Fruit fly (Drosophila melanogaster) whole organism, embryonic: ENCODE measurements around the gene cd.

Experiments used
- CG10267 ChIP-seq: fragments of 200-800 bp; sonication (Bioruptor generic); optimal IDR thresholded peaks from 2 replicates; lab custom pipeline; 2018; ENCODE audit warnings: missing biosample characterization, mild to moderate bottlenecking, missing genetic modification characterization, moderate library complexity
- CG10654 ChIP-seq: fragments of 200-800 bp; sonication (Bioruptor generic); optimal IDR thresholded peaks from 2 replicates; lab custom pipeline; 2016; ENCODE audit warnings: missing biosample characterization, missing genetic modification characterization
- CG10979 ChIP-seq: fragments of 200-800 bp; sonication (Bioruptor generic); optimal IDR thresholded peaks from 2 replicates; lab custom pipeline; 2018; ENCODE audit warnings: missing biosample characterization, mild to moderate bottlenecking, missing genetic modification characterization, moderate library complexity
- CG13287 ChIP-seq: fragments of 200-800 bp; sonication (Bioruptor generic); IDR thresholded peaks from 2 replicates; pipeline ENCODE4 v1.3.6; 2022; ENCODE audit warnings: missing biosample characterization, missing genetic modification characterization; ENCODE audit not compliant: partially characterized antibody
- CG13894 ChIP-seq: fragments of 200-800 bp; sonication (Bioruptor generic); optimal IDR thresholded peaks from 3 replicates; lab custom pipeline; 2018; ENCODE audit warnings: missing biosample characterization, mild to moderate bottlenecking, missing genetic modification characterization, moderate library complexity
- CG1529 ChIP-seq: fragments of 200-800 bp; sonication (Bioruptor generic); optimal IDR thresholded peaks from 3 replicates; lab custom pipeline; 2018; ENCODE audit warnings: missing biosample characterization, missing genetic modification characterization
- CG17328 ChIP-seq: fragments of 200-800 bp; sonication (Bioruptor generic); IDR thresholded peaks from 2 replicates; pipeline ENCODE4 v1.3.6; 2022; ENCODE audit warnings: missing biosample characterization, missing genetic modification characterization
- CG17829 ChIP-seq: fragments of 200-800 bp; optimal IDR thresholded peaks from 2 replicates; lab custom pipeline; 2019; ENCODE audit warnings: missing biosample characterization, mild to moderate bottlenecking, missing genetic modification characterization, moderate library complexity
- CG18476 ChIP-seq: fragments of 200-800 bp; sonication (Bioruptor generic); optimal IDR thresholded peaks from 2 replicates; lab custom pipeline; 2016; ENCODE audit warnings: missing biosample characterization, mild to moderate bottlenecking, missing genetic modification characterization
- CG2120 ChIP-seq: fragments of 200-800 bp; sonication (Bioruptor generic); optimal IDR thresholded peaks from 3 replicates; lab custom pipeline; 2016; ENCODE audit warnings: missing biosample characterization, missing genetic modification characterization
- CG3726 ChIP-seq: fragments of 200-800 bp; sonication (Bioruptor generic); IDR thresholded peaks from 3 replicates; pipeline ENCODE4, ENCODE4 v1.3.6; 2022; ENCODE audit warnings: missing biosample characterization, missing genetic modification characterization
- CG3995 ChIP-seq: fragments of 200-800 bp; sonication (Bioruptor generic); optimal IDR thresholded peaks from 3 replicates; lab custom pipeline; 2016; ENCODE audit warnings: missing biosample characterization, missing genetic modification characterization
- CG43689 ChIP-seq: fragments of 200-800 bp; sonication (Bioruptor generic); IDR thresholded peaks from 2 replicates; pipeline ENCODE4 v1.3.6; 2022; ENCODE audit warnings: missing biosample characterization, missing genetic modification characterization
- CG4730 ChIP-seq: fragments of 200-800 bp; sonication (Bioruptor generic); IDR thresholded peaks from 2 replicates; pipeline ENCODE4 v1.3.6; 2022; ENCODE audit warnings: missing biosample characterization, missing genetic modification characterization
- CG5953 ChIP-seq: fragments of 200-800 bp; sonication (Bioruptor generic); IDR thresholded peaks from 2 replicates; pipeline ENCODE4 v1.3.6; 2022; ENCODE audit warnings: missing biosample characterization, missing genetic modification characterization
- CG9797 ChIP-seq: fragments of 200-800 bp; sonication (Bioruptor generic); optimal IDR thresholded peaks from 3 replicates; lab custom pipeline; 2018; ENCODE audit warnings: missing biosample characterization, mild to moderate bottlenecking, missing genetic modification characterization
- CTCF ChIP-seq: fragments of 200-800 bp; sonication (Bioruptor generic); optimal IDR thresholded peaks from 2 replicates; lab custom pipeline; 2017; ENCODE audit warnings: missing biosample characterization, mild to moderate bottlenecking, missing genetic modification characterization, moderate library complexity
- D19A ChIP-seq: fragments of 200-800 bp; optimal IDR thresholded peaks from 3 replicates; lab custom pipeline; 2019; ENCODE audit warnings: missing biosample characterization, mild to moderate bottlenecking, missing genetic modification characterization, moderate library complexity
- D19B ChIP-seq: fragments of 200-800 bp; sonication (Bioruptor generic); optimal IDR thresholded peaks from 2 replicates; lab custom pipeline; 2017; ENCODE audit warnings: missing biosample characterization, mild to moderate bottlenecking, missing genetic modification characterization
- Dad ChIP-seq: fragments of 200-800 bp; sonication (Bioruptor generic); optimal IDR thresholded peaks from 3 replicates; lab custom pipeline; 2016; ENCODE audit warnings: missing biosample characterization, missing genetic modification characterization
- E2f1 ChIP-seq: fragments of 200-800 bp; sonication (Bioruptor generic); IDR thresholded peaks from 2 replicates; pipeline ENCODE4 v1.3.6; 2022; ENCODE audit warnings: missing biosample characterization, missing genetic modification characterization
- Elba2 ChIP-seq: fragments of 200-800 bp; sonication (Bioruptor generic); optimal IDR thresholded peaks from 3 replicates; lab custom pipeline; 2016; ENCODE audit warnings: missing biosample characterization, missing genetic modification characterization
- Ets65A ChIP-seq: fragments of 200-800 bp; sonication (Bioruptor generic); peaks from one replicate; lab custom pipeline; 2016; ENCODE audit warnings: missing biosample characterization, missing genetic modification characterization
- Fer1 ChIP-seq: fragments of 200-800 bp; sonication (Bioruptor generic); optimal IDR thresholded peaks from 2 replicates; lab custom pipeline; 2017; ENCODE audit warnings: missing biosample characterization, mild to moderate bottlenecking, missing genetic modification characterization
- HLH4C ChIP-seq: fragments of 200-800 bp; sonication (Bioruptor generic); IDR thresholded peaks from 3 replicates; pipeline ENCODE4 v1.3.6; 2022; ENCODE audit warnings: missing biosample characterization, missing genetic modification characterization; ENCODE audit not compliant: partially characterized antibody
- HmgD ChIP-seq: fragments of 200-800 bp; sonication (Bioruptor generic); optimal IDR thresholded peaks from 3 replicates; lab custom pipeline; 2016; ENCODE audit warnings: missing biosample characterization, missing genetic modification characterization
- Hmr ChIP-seq: fragments of 200-800 bp; sonication (Bioruptor generic); optimal IDR thresholded peaks from 3 replicates; lab custom pipeline; 2017; ENCODE audit warnings: mild to moderate bottlenecking, missing biosample characterization, missing genetic modification reagents, missing genetic modification characterization
- Hr78 ChIP-seq, 2 experiments: fragments of 200-800 bp in 1 of 2; fragments of >200 bp in 1 of 2; sonication (Bioruptor generic) in 1 of 2; optimal IDR thresholded peaks; 2 replicates each; lab custom pipeline; 2017 to 2019; ENCODE audit warnings: missing biosample characterization in 2 of 2, missing genetic modification characterization in 2 of 2, mild to moderate bottlenecking in 1 of 2, moderate library complexity in 1 of 2
- Lhr ChIP-seq: fragments of 200-800 bp; sonication (Bioruptor generic); optimal IDR thresholded peaks from 3 replicates; lab custom pipeline; 2017; ENCODE audit warnings: mild to moderate bottlenecking, missing biosample characterization, missing genetic modification reagents, missing genetic modification characterization
- Sox102F ChIP-seq: fragments of 200-800 bp; sonication (Bioruptor generic); optimal IDR thresholded peaks from 2 replicates; lab custom pipeline; 2018; ENCODE audit warnings: missing biosample characterization, mild to moderate bottlenecking, missing genetic modification characterization, moderate library complexity
- Stat92E ChIP-seq, 3 experiments: fragments of >200 bp in 2 of 3; fragments of 200-800 bp in 1 of 3; sonication (Bioruptor generic) in 1 of 3; optimal IDR thresholded peaks; 2 replicates each; lab custom pipeline; 2017 to 2019; ENCODE audit warnings: missing biosample characterization in 3 of 3, missing genetic modification characterization in 3 of 3, mild to moderate bottlenecking in 1 of 3, moderate library complexity in 1 of 3
- az2 ChIP-seq: fragments of 200-800 bp; sonication (Bioruptor generic); optimal IDR thresholded peaks from 3 replicates; lab custom pipeline; 2016; ENCODE audit warnings: missing biosample characterization, missing genetic modification characterization
- btn ChIP-seq: fragments of 200-800 bp; sonication (Bioruptor generic); optimal IDR thresholded peaks from 2 replicates; lab custom pipeline; 2016; ENCODE audit warnings: missing biosample characterization, missing genetic modification characterization
- dysf ChIP-seq: fragments of 200-800 bp; sonication (Bioruptor generic); IDR thresholded peaks from 3 replicates; pipeline ENCODE4 v1.3.6; 2022; ENCODE audit warnings: missing biosample characterization, missing genetic modification characterization
- esg ChIP-seq: fragments of 200-800 bp; sonication (Bioruptor generic); conservative IDR thresholded peaks from 2 replicates; pipeline ENCODE4 v1.3.6; 2022; ENCODE audit warnings: missing biosample characterization, missing genetic modification characterization
- fd102C ChIP-seq: fragments of 200-800 bp; sonication (Bioruptor generic); optimal IDR thresholded peaks from 2 replicates; lab custom pipeline; 2018; ENCODE audit warnings: missing biosample characterization, mild to moderate bottlenecking, missing genetic modification characterization, moderate library complexity
- fru ChIP-seq: fragments of >200 bp; optimal IDR thresholded peaks from 2 replicates; lab custom pipeline; 2017
- grau ChIP-seq: fragments of 200-800 bp; optimal IDR thresholded peaks from 3 replicates; lab custom pipeline; 2019; ENCODE audit warnings: missing biosample characterization, mild to moderate bottlenecking, missing genetic modification characterization, moderate library complexity
- gro ChIP-seq: fragments of 200-800 bp; sonication (Bioruptor generic); optimal IDR thresholded peaks from 2 replicates; lab custom pipeline; 2016; ENCODE audit warnings: missing biosample characterization, missing genetic modification characterization
- hkb ChIP-seq, 2 experiments: fragments of 200-800 bp in 1 of 2; fragments of >200 bp in 1 of 2; sonication (Bioruptor generic) in 1 of 2; IDR thresholded peaks in 1 of 2; optimal IDR thresholded peaks in 1 of 2; 2 replicates each; pipeline versions ENCODE4 v1.3.6 to Lab custom; 2017 to 2022; ENCODE audit warnings: missing biosample characterization in 1 of 2, missing genetic modification characterization in 1 of 2
- kah ChIP-seq: fragments of 200-800 bp; sonication (Bioruptor generic); optimal IDR thresholded peaks from 2 replicates; lab custom pipeline; 2018; ENCODE audit warnings: missing biosample characterization, mild to moderate bottlenecking, missing genetic modification characterization
- knrl ChIP-seq: fragments of 200-800 bp; sonication (Bioruptor generic); IDR thresholded peaks from 3 replicates; pipeline ENCODE4 v1.3.6; 2022; ENCODE audit warnings: missing biosample characterization, missing genetic modification characterization; ENCODE audit not compliant: partially characterized antibody
- lov ChIP-seq, 2 experiments: fragments of 200-800 bp in 1 of 2; fragments of >200 bp in 1 of 2; sonication (Bioruptor generic) in 1 of 2; IDR thresholded peaks in 1 of 2; optimal IDR thresholded peaks in 1 of 2; 2 replicates in 1 of 2; 3 replicates in 1 of 2; pipeline versions ENCODE4 v1.3.6 to Lab custom; 2017 to 2022; ENCODE audit warnings: missing biosample characterization in 1 of 2, missing genetic modification characterization in 1 of 2
- repo ChIP-seq: fragments of 200-800 bp; sonication (Bioruptor generic); optimal IDR thresholded peaks from 2 replicates; lab custom pipeline; 2016; ENCODE audit warnings: missing biosample characterization, missing genetic modification characterization
- rib ChIP-seq: fragments of 200-800 bp; sonication (Bioruptor generic); IDR thresholded peaks from 2 replicates; pipeline ENCODE4 v1.3.6; 2022; ENCODE audit warnings: missing biosample characterization, missing genetic modification characterization
- shn ChIP-seq: fragments of 200-800 bp; sonication (Bioruptor generic); optimal IDR thresholded peaks from 3 replicates; lab custom pipeline; 2016; ENCODE audit warnings: missing biosample characterization, missing genetic modification characterization
- sisA ChIP-seq: fragments of 200-800 bp; sonication (Bioruptor generic); IDR thresholded peaks from 2 replicates; pipeline ENCODE4 v1.3.6; 2022; ENCODE audit warnings: missing biosample characterization, missing genetic modification characterization
- slbo ChIP-seq: fragments of 200-800 bp; sonication (Bioruptor generic); IDR thresholded peaks from 2 replicates; pipeline ENCODE4 v1.3.6; 2022; ENCODE audit warnings: missing biosample characterization, missing genetic modification characterization
- sr ChIP-seq: fragments of 200-800 bp; sonication (Bioruptor generic); IDR thresholded peaks from 3 replicates; pipeline ENCODE4 v1.3.6; 2022; ENCODE audit warnings: missing biosample characterization, missing genetic modification characterization
- tap ChIP-seq: fragments of 200-800 bp; optimal IDR thresholded peaks from 3 replicates; lab custom pipeline; 2019; ENCODE audit warnings: missing biosample characterization, mild to moderate bottlenecking, missing genetic modification characterization, moderate library complexity
- tgo ChIP-seq: fragments of 200-800 bp; sonication (Bioruptor generic); IDR thresholded peaks from 3 replicates; pipeline ENCODE4 v1.3.6; 2022; ENCODE audit warnings: missing biosample characterization, missing genetic modification characterization
- wor ChIP-seq: fragments of 200-800 bp; sonication (Bioruptor generic); IDR thresholded peaks from 2 replicates; pipeline ENCODE4 v1.3.6; 2022; ENCODE audit warnings: missing biosample characterization, missing genetic modification characterization

Gene cd

dm6 chr3R:22686336-22686874, 8.4 kb upstream of the cd start, which contains the start of the genes Gclm and CG17625 (continued):
- TF ChIP-seq CG43689 (no peak), CG13287 (peak; percentile 83), Stat92E (GFP tag; optimal IDR thresholded peaks at IDR 0.05; lab: Kevin White, UChicago) (peak in 1 of 3 experiments; percentile 72), Ets65A (GFP tag; lab: Kevin White, UChicago) (peak; percentile 69), CG13894 (tag; lab: Kevin White, UChicago) (peak; percentile 65), CG10654 (GFP tag; lab: Kevin White, UChicago) (peak; percentile 22), rib (GFP tag; lab: Robert Waterston, UW) (peak; percentile 45; the same call in 1 of the 2 replicates), CG2120 (GFP tag; lab: Kevin White, UChicago) (peak; percentile 78), Elba2 (GFP tag; lab: Kevin White, UChicago) (no peak), E2f1 (GFP tag; lab: Robert Waterston, UW) (peak; percentile 57), dysf (peak; percentile 56; the same call in 2 of the 3 replicates), CTCF (GFP tag; lab: Kevin White, UChicago) (peak; percentile 32), CG18476 (GFP tag; lab: Kevin White, UChicago) (peak; percentile 18), slbo (GFP tag; lab: Robert Waterston, UW) (peak; percentile 77), CG3726 (GFP tag; lab: Robert Waterston, UW) (no peak), grau (tag; lab: Kevin White, UChicago) (peak; percentile 93), CG10979 (peak; percentile 36), az2 (GFP tag; lab: Kevin White, UChicago) (no peak), Dad (GFP tag; lab: Kevin White, UChicago) (peak; percentile 29), CG10267 (peak; percentile 90), HLH4C (peak; percentile 73), D19B (GFP tag; lab: Kevin White, UChicago) (no peak), Hr78 (GFP tag; optimal IDR thresholded peaks at IDR 0.05; lab: Kevin White, UChicago) (no peak), sr (no peak), HmgD (GFP tag; lab: Kevin White, UChicago) (peak; percentile 25), btn (GFP tag; lab: Kevin White, UChicago) (no peak), knrl (peak; percentile 79), CG17829 (tag; lab: Kevin White, UChicago) (peak; percentile 74), kah (GFP tag; lab: Kevin White, UChicago) (peak; percentile 57), Lhr (peak; percentile 29)
- TF ChIP-seq, all 482 proteins: peak for 286

- TF ChIP-seq fd102C (peak; percentile 1), CG1529 (peak; percentile 48), Fer1 (GFP tag; lab: Kevin White, UChicago) (no peak), tgo (GFP tag; lab: Robert Waterston, UW) (peak; percentile 68), Sox102F (GFP tag; lab: Kevin White, UChicago) (peak; percentile 80), repo (GFP tag; lab: Kevin White, UChicago) (no peak), CG4730 (no peak), CG5953 (GFP tag; lab: Robert Waterston, UW) (no peak), hkb (optimal IDR thresholded peaks at IDR 0.05; lab: Kevin White, UChicago) (no peak), hkb (GFP tag; IDR thresholded peaks at IDR 0.05; lab: Robert Waterston, UW) (no peak; the same call in 1 of the 2 replicates), CG9797 (GFP tag; lab: Kevin White, UChicago) (no peak), wor (GFP tag; lab: Robert Waterston, UW) (no peak), gro (GFP tag; lab: Kevin White, UChicago) (no peak), sisA (GFP tag; lab: Robert Waterston, UW) (peak; percentile 44; the same call in 1 of the 2 replicates), esg (GFP tag; lab: Robert Waterston, UW) (peak; percentile 56), D19A (no peak), tap (tag; lab: Kevin White, UChicago) (peak; percentile 80), CG3995 (GFP tag; lab: Kevin White, UChicago) (peak; percentile 97), fru (lab: Kevin White, UChicago) (no peak), lov (optimal IDR thresholded peaks at IDR 0.05; lab: Kevin White, UChicago) (no peak), lov (GFP tag; IDR thresholded peaks at IDR 0.05; lab: Robert Waterston, UW) (no peak), shn (GFP tag; lab: Kevin White, UChicago) (no peak), CG17328 (GFP tag; lab: Robert Waterston, UW) (peak; percentile 48; the same call in 1 of the 2 replicates), Hmr (GFP tag; lab: Kevin White, UChicago) (no peak)
Measured at dm6 chr3R:22690311-22690710, 4.4 kb upstream of the cd start, which contains the start of the genes wfs1 and Nup133. Gene wfs1, minus strand, starts transcription at chr3R:22690380. Gene Nup133, plus strand, starts transcription at chr3R:22690607.
